Worm (Caenorhabditis elegans): ENCODE measurements around the gene glit-1.
A peak's percentile ranks its signal among the peaks of the same experiment; 100 is the strongest.

glit-1 gene

DNA sequence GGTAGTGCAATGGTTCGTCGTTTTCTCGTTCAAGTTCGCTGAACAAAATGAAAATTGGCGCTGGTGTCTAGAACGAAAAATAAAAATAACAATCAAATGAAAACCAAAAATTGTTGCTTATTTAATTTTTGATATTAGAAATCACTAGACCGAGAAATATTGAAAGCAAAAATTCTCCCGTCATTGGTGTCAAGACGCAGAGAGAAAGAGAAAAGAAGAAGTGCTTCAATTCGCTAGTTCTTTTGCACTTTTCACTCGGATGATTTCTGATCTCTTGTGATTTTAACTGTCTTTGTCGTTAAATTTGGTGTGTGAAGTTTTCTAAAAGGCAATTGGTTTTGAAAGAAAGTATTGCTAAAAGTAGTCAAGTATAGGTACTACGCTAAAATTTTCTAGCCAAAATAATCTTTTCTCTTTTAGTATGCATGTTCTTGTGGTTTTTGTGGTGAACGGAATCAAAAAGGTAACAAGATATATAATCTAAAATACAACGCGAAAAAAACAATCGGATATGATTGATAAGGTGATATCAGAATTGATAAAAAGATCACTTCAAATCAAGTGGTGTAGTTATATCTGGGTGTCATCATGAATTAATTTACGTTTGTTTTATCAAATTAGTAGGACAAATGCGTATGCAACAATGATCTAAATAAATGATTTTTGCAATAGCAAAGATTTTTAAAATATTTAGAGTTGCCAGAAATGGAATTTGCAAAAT is 49.0 kb upstream of the glit-1 start:
- TF ChIP-seq jun-1 (tag; optimal IDR thresholded peaks at IDR 0.05) (no peak), nfya-1 (tag; optimal IDR thresholded peaks at IDR 0.05; ENCODE audit: insufficient read depth) (peak; percentile 33), pqm-1 (tag; optimal IDR thresholded peaks at IDR 0.05) (peak; percentile 21), ama-1 (optimal IDR thresholded peaks at IDR 0.05) (no peak), nhr-76 (tag; optimal IDR thresholded peaks at IDR 0.05) (no peak), elt-2 (tag; optimal IDR thresholded peaks at IDR 0.05) (peak; percentile 5), sea-2 (GFP tag; optimal IDR thresholded peaks at IDR 0.05) (no peak), nhr-12 (tag; optimal IDR thresholded peaks at IDR 0.05) (no peak), pha-4 (tag; optimal IDR thresholded peaks at IDR 0.05) (no peak), fos-1 (tag; optimal IDR thresholded peaks at IDR 0.05) (no peak), ztf-11 (tag; optimal IDR thresholded peaks at IDR 0.05) (no peak)

DNA sequence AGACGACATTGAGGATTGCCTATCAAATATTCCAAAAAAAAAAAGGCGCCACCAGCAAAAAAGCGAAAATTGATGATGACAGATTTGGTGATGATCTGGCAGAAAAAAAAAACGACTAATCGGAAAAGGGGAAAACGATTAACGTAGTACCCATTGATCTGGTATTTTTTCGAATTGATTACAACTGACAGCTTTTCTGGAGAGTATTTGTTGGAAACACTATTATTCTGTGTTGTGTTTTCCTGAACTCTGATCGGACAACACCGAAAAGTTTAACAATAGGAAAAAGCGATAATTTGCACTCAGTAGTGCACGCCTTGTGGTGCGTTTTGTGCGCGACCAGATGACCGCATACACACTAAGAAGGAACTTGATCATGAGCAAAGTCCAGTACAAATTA is 47.4 kb upstream of the glit-1 start:
- TF ChIP-seq nhr-12 (tag; optimal IDR thresholded peaks at IDR 0.05) (no peak), nhr-67 (tag; optimal IDR thresholded peaks at IDR 0.05) (no peak), elt-1 (tag; optimal IDR thresholded peaks at IDR 0.05) (no peak), skn-1 (tag; optimal IDR thresholded peaks at IDR 0.05) (no peak), nhr-25 (tag; optimal IDR thresholded peaks at IDR 0.05) (no peak), fkh-2 (tag; optimal IDR thresholded peaks at IDR 0.05) (no peak), aly-2 (tag; optimal IDR thresholded peaks at IDR 0.05) (no peak), nhr-43 (tag; optimal IDR thresholded peaks at IDR 0.05; ENCODE audit: poor library complexity, severe bottlenecking) (no peak), snpc-4 (tag; optimal IDR thresholded peaks at IDR 0.05) (no peak), ceh-16 (tag; optimal IDR thresholded peaks at IDR 0.05) (no peak), ceh-9 (tag; optimal IDR thresholded peaks at IDR 0.05) (no peak), fos-1 (tag; optimal IDR thresholded peaks at IDR 0.05) (no peak), ztf-4 (tag; optimal IDR thresholded peaks at IDR 0.05) (no peak)

DNA sequence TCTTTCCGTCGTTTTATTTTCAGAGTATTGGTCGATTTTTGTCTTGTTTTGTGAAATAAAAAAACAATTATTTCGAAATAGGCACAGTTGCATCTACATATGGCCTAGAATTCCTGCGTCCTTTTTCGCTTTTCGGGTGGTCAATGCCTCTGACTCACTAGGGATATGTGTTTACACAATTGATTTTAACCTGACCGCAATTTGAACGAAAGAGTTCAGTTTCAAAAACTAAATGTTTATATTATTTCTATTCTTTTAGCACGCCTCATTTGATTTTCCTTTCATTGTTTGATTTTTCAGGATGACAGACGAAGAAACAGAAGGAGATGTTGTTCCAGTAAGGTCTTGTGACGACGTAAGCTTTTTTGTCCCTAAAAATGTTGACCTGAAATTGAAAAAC is 44.3 kb upstream of the glit-1 start, which contains the start of gene mfsd-12:
Gene mfsd-12, plus strand, starts transcription at position 301 of the 400 bp plus-strand sequence.
- TF ChIP-seq nhr-67 (tag; optimal IDR thresholded peaks at IDR 0.05) (no peak), fkh-2 (tag; optimal IDR thresholded peaks at IDR 0.05) (no peak), elt-2 (tag; optimal IDR thresholded peaks at IDR 0.05) (no peak), nhr-43 (tag; optimal IDR thresholded peaks at IDR 0.05; ENCODE audit: poor library complexity, severe bottlenecking) (no peak), ZK546.5 (tag; optimal IDR thresholded peaks at IDR 0.05) (no peak), nhr-23 (tag; optimal IDR thresholded peaks at IDR 0.05) (no peak), pha-4 (tag; optimal IDR thresholded peaks at IDR 0.05) (peak; percentile 7)

DNA sequence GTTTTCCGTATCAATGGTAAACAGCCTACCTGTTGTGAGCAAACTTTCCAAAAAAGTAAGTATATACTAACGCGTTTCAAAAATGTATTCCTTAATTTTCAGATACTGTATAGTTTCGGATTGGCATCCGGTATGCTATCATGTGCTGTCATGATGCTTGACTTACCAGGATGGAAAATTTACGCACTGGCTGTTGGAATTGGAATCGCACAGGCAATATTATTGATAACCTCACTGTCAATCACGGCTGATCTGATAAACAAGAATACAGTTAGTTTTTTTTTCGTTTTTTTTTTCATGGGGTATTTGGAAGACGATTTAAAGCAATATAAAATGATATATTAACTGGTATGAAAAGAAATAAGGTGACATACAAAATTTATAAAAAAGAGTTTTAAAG is 40.2 kb upstream of the glit-1 start:
- peak; percentile 48 for TF ChIP-seq elt-2 (tag; optimal IDR thresholded peaks at IDR 0.05)
- no peak for TF ChIP-seq daf-12 (tag; optimal IDR thresholded peaks at IDR 0.05)
- TF ChIP-seq fkh-10 (GFP tag; optimal IDR thresholded peaks at IDR 0.05), result no peak

DNA sequence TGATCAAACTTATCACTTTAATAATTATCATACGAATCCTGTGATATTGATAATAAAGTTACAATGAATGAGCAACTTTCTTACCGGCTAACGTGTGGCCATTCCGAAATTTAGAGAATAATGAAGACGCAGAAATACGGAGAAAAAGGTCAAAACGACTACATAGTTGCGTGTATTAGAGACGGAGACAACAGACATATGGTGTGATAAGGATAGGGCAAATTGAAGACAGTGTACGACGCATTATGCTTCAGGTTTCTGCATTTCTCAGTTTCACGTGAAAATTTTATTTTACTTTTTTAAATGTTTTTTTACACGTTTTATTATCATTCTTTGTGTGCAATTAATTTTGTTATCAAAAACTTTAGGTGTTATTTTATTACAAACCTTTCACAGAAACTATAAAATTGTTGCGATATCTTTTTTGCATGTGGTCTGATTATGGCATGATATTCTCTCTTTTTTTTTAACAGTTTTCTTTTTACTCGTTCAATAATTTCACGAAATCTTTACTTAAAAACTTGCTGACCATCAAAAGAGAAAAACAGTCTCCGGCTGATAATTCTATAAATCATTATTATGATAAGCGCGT is 38.8 kb upstream of the glit-1 start, which contains the start of gene tmem-135:
Gene tmem-135, plus strand, starts transcription at position 542 of the 592 bp plus-strand sequence.
- TF ChIP-seq pqm-1 (tag; optimal IDR thresholded peaks at IDR 0.05) (peak; percentile 42), elt-2 (tag; optimal IDR thresholded peaks at IDR 0.05) (peak; percentile 73), egl-27 (tag; optimal IDR thresholded peaks at IDR 0.05) (no peak)

DNA sequence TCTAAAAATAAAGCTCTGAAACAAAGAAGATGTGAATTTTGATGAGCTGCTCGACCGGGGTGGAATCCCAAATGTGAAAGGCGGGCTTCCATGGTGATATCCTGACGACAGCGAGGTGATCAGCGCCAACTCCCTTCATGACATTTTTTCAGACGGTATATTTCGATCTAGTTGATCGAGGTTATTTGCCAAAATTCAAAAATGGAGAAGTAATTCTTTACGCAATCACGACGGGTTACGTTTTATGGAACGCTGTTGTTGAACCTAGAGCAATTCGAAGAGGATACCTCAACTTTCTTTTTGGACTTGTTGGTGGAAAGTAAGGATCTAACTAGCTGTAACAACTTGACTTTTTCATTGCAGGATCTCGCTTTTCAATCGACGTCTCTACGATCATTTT is 35.4 kb upstream of the glit-1 start:
- TF ChIP-seq nhr-237 (tag; optimal IDR thresholded peaks at IDR 0.05), result no peak
- no peak for TF ChIP-seq lsy-12 (tag; optimal IDR thresholded peaks at IDR 0.05)
- no peak for TF ChIP-seq daf-12 (tag; optimal IDR thresholded peaks at IDR 0.05)
- TF ChIP-seq elt-3 (tag; optimal IDR thresholded peaks at IDR 0.05), result no peak
- no peak for TF ChIP-seq mdl-1 (tag; optimal IDR thresholded peaks at IDR 0.05)
- TF ChIP-seq eor-1 (tag; optimal IDR thresholded peaks at IDR 0.05), result no peak
